Worm (Caenorhabditis elegans): Measurements from ENCODE around the gene srsx-19.

srsx-19 gene

DNA sequence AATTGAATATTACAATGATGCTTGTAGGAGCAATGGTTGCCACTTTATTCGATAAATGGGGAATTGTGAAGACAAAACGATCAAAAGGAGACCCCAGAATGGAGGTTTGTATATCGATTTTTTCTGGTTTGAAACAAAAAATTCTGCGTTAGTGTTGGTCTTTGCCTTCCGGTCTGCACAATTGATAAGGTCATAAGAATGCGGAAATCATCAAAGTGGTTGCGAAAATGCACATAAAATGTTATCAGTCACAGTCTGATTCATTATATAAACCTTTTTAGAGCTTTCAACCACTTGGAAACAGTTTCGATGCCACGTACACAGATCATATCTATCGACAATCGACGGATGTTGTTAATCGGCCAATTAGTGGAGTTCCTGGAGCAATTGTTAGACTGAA is 6.1 kb downstream of the srsx-19 start:
- TF ChIP-seq fos-1 (tag; optimal IDR thresholded peaks at IDR 0.05) (no peak), elt-2 (tag; optimal IDR thresholded peaks at IDR 0.05) (peak; percentile 93), pha-4 (tag; optimal IDR thresholded peaks at IDR 0.05) (no peak), pqm-1 (tag; optimal IDR thresholded peaks at IDR 0.05) (peak; percentile 92), egl-5 (tag; optimal IDR thresholded peaks at IDR 0.05) (no peak), zag-1 (tag; optimal IDR thresholded peaks at IDR 0.05) (no peak), nhr-12 (tag; optimal IDR thresholded peaks at IDR 0.05) (no peak)

DNA sequence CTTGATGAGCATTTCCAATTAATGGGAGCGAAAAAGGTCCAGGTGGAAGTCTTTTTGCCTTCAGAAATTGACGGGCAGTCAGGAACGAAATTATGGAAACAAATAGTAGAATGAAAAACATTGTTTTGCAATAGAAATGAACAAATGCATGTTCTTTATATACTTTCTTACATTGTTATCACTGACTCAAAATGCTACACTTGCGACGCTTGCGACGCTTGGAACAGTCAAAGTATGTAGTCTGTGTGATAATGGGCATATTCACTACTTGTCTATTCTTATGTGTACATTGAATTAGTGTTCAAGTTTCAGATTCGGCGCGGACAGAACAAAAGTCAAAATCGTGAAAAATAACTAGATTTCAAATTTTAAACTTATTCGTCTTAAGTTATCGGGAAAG is 10.9 kb downstream of the srsx-19 start, which contains the start of gene cyp-35C1:
Gene cyp-35C1, minus strand, starts transcription at position 132 of the 400 bp plus-strand sequence.
- TF ChIP-seq elt-2 (tag; optimal IDR thresholded peaks at IDR 0.05): peak; percentile 59
- no peak for TF ChIP-seq unc-62 (GFP tag; optimal IDR thresholded peaks at IDR 0.05)
- peak; percentile 51 for TF ChIP-seq pqm-1 (tag; optimal IDR thresholded peaks at IDR 0.05)

DNA sequence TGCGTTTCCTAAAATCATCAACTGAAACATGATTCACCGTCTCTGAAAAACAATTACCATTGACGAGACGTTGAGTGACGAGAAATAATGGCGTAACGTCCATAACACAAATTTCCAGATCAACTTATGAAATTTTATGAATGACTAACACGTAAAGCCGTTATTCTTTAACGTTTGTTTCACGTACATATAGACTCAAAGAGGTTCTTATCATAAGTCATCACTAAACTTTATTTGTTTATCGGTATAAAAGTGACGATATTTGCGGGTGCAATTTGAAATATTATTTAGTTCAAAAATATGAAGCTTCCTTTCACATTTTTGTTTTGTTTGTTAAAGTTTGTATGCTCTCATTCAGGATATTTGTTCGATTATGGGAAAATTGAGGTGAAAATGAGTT is 11.8 kb downstream of the srsx-19 start, which contains the start of gene oac-3:
Gene oac-3, plus strand, starts transcription at position 301 of the 400 bp plus-strand sequence.
- TF ChIP-seq R02D3.7 (tag; optimal IDR thresholded peaks at IDR 0.05) (no peak), jun-1 (tag; optimal IDR thresholded peaks at IDR 0.05) (no peak), mdl-1 (tag; optimal IDR thresholded peaks at IDR 0.05) (no peak), ztf-11 (tag; optimal IDR thresholded peaks at IDR 0.05) (no peak), nhr-28 (tag; optimal IDR thresholded peaks at IDR 0.05) (no peak), ceh-82 (tag; optimal IDR thresholded peaks at IDR 0.05) (no peak), egl-5 (tag; optimal IDR thresholded peaks at IDR 0.05) (no peak), nhr-12 (tag; optimal IDR thresholded peaks at IDR 0.05) (no peak), nfya-1 (tag; optimal IDR thresholded peaks at IDR 0.05; ENCODE audit: insufficient read depth) (no peak), nhr-43 (tag; optimal IDR thresholded peaks at IDR 0.05; ENCODE audit: poor library complexity, severe bottlenecking) (no peak), daf-12 (tag; optimal IDR thresholded peaks at IDR 0.05) (no peak), nhr-76 (tag; optimal IDR thresholded peaks at IDR 0.05) (no peak), nhr-25 (tag; optimal IDR thresholded peaks at IDR 0.05) (no peak), elt-2 (tag; optimal IDR thresholded peaks at IDR 0.05) (no peak)

DNA sequence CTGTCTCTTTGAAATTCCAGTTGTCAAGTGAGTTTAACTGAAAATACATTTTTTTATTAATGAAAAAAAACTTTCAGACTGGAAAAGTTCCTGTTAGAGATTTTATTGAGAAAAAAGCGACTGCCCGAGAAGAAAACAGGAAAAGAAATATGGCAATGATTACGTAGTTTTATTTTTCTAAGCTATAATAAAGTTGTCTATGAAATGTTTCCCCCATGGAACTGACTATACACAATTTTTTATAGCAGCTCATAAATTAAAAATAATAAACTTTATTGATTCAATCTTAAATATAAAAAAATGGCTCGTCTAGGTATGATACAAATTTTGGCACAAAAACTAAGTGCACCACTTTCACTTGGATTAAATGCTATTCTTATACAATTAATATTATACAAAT is 15.0 kb downstream of the srsx-19 start, which contains the start of gene C06B3.1:
Gene C06B3.1, plus strand, starts transcription at position 301 of the 400 bp plus-strand sequence.
- TF ChIP-seq nhr-43 (tag; optimal IDR thresholded peaks at IDR 0.05; ENCODE audit: poor library complexity, severe bottlenecking) (no peak), elt-3 (tag; optimal IDR thresholded peaks at IDR 0.05) (no peak), nhr-23 (tag; optimal IDR thresholded peaks at IDR 0.05) (no peak), snpc-4 (tag; optimal IDR thresholded peaks at IDR 0.05) (no peak), ceh-28 (tag; optimal IDR thresholded peaks at IDR 0.05) (no peak), nhr-11 (tag; optimal IDR thresholded peaks at IDR 0.05) (no peak), nhr-67 (tag; optimal IDR thresholded peaks at IDR 0.05) (no peak), lsy-12 (tag; optimal IDR thresholded peaks at IDR 0.05) (no peak), eor-1 (tag; optimal IDR thresholded peaks at IDR 0.05) (no peak), elt-1 (tag; optimal IDR thresholded peaks at IDR 0.05) (no peak), daf-12 (tag; optimal IDR thresholded peaks at IDR 0.05) (no peak), ama-1 (optimal IDR thresholded peaks at IDR 0.05) (no peak), ztf-4 (tag; optimal IDR thresholded peaks at IDR 0.05) (no peak), ZK546.5 (tag; optimal IDR thresholded peaks at IDR 0.05) (no peak), egl-5 (tag; optimal IDR thresholded peaks at IDR 0.05) (no peak)

DNA sequence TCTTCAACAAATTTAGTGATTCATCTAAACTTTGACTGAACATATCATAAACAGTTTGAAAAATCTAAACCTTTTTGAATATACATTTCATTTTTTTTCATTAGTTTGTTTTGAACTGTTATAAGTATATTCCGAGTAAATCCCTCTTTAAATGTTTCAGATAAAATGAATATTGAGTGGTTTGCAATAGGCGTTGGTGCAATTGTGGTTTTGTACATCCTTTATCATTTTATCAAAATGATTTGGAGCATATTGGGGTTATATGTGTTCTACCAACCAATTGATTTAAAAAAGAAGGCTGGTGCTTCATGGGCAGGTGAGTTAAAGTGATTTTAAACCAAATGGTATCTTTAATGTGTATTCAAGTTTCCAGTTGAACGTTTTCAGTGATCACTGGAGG is 17.0 kb downstream of the srsx-19 start, which contains the start of gene stdh-3:
Gene stdh-3, plus strand, starts transcription at position 166 of the 400 bp plus-strand sequence.
- TF ChIP-seq ceh-16 (tag; optimal IDR thresholded peaks at IDR 0.05): no peak
- TF ChIP-seq nhr-12 (tag; optimal IDR thresholded peaks at IDR 0.05): no peak
- no peak for TF ChIP-seq zag-1 (tag; optimal IDR thresholded peaks at IDR 0.05)
- no peak for TF ChIP-seq snpc-4 (tag; optimal IDR thresholded peaks at IDR 0.05)
- TF ChIP-seq eor-1 (tag; optimal IDR thresholded peaks at IDR 0.05): no peak
- TF ChIP-seq nhr-237 (tag; optimal IDR thresholded peaks at IDR 0.05): no peak
- TF ChIP-seq R02D3.7 (tag; optimal IDR thresholded peaks at IDR 0.05): no peak
- TF ChIP-seq lin-15B (tag; optimal IDR thresholded peaks at IDR 0.05): no peak
- no peak for TF ChIP-seq fos-1 (tag; optimal IDR thresholded peaks at IDR 0.05)
- TF ChIP-seq ZK546.5 (tag; optimal IDR thresholded peaks at IDR 0.05): no peak
- no peak for TF ChIP-seq nhr-43 (tag; optimal IDR thresholded peaks at IDR 0.05; ENCODE audit: poor library complexity, severe bottlenecking)
- TF ChIP-seq nhr-23 (tag; optimal IDR thresholded peaks at IDR 0.05): no peak
- TF ChIP-seq nhr-77 (tag; optimal IDR thresholded peaks at IDR 0.05): no peak
- no peak for TF ChIP-seq tbx-2 (tag; optimal IDR thresholded peaks at IDR 0.05)
- no peak for TF ChIP-seq pqm-1 (tag; optimal IDR thresholded peaks at IDR 0.05)
- no peak for TF ChIP-seq nhr-76 (tag; optimal IDR thresholded peaks at IDR 0.05)

Data from whole organism, L3 larva.